Worm (Caenorhabditis elegans) whole organism, late embryonic: ENCODE data around the gene nhr-127.

Experiments used
- C38D4.7 ChIP-seq: fragments of 200-800 bp; sonication (Bioruptor generic); optimal IDR thresholded peaks from 2 replicates; lab custom pipeline; 2018; ENCODE audit warnings: mild to moderate bottlenecking, missing genetic modification characterization, moderate library complexity, missing compliant biosample characterization
- Y22D7AL.16 ChIP-seq: sonication (generic microtip); optimal IDR thresholded peaks from 2 replicates; lab custom pipeline; 2016; ENCODE audit warnings: missing genetic modification characterization, missing compliant biosample characterization
- ahr-1 ChIP-seq: sonication (generic microtip); optimal IDR thresholded peaks from 2 replicates; lab custom pipeline; 2016; ENCODE audit warnings: missing genetic modification characterization, missing compliant biosample characterization
- ama-1 ChIP-seq: fragments of 150-350 bp; optimal IDR thresholded peaks from 2 replicates; lab custom pipeline; 2014
- ceh-14 ChIP-seq: sonication (generic microtip); optimal IDR thresholded peaks from 2 replicates; lab custom pipeline; 2016; ENCODE audit warnings: missing genotype, missing genetic modification characterization, missing compliant biosample characterization
- ceh-18 ChIP-seq: sonication (generic microtip); optimal IDR thresholded peaks from 2 replicates; lab custom pipeline; 2016; ENCODE audit warnings: missing genetic modification characterization, missing compliant biosample characterization
- ceh-19 ChIP-seq: fragments of 200-800 bp; sonication (Bioruptor generic); optimal IDR thresholded peaks from 2 replicates; lab custom pipeline; 2018; ENCODE audit warnings: mild to moderate bottlenecking, missing genetic modification characterization, missing compliant biosample characterization
- ceh-22 ChIP-seq: sonication (generic microtip); optimal IDR thresholded peaks from 2 replicates; lab custom pipeline; 2017; ENCODE audit warnings: missing biosample characterization, missing genetic modification characterization
- ceh-30 ChIP-seq: fragments of 150-350 bp; optimal IDR thresholded peaks from 2 replicates; lab custom pipeline; 2014; ENCODE audit warnings: missing biosample characterization, missing genetic modification characterization
- ceh-45 ChIP-seq: fragments of 200-800 bp; sonication (Bioruptor generic); IDR thresholded peaks from 2 replicates; pipeline ENCODE4 v1.3.6; 2022; ENCODE audit warnings: missing genetic modification reagents, missing genetic modification characterization, missing compliant biosample characterization
- che-1 ChIP-seq: sonication (generic microtip); optimal IDR thresholded peaks from 2 replicates; lab custom pipeline; 2016; ENCODE audit warnings: mild to moderate bottlenecking, missing genetic modification characterization, missing compliant biosample characterization
- dmd-4 ChIP-seq: sonication (generic microtip); optimal IDR thresholded peaks from 2 replicates; lab custom pipeline; 2016; ENCODE audit warnings: borderline replicate concordance, missing genetic modification characterization, missing compliant biosample characterization
- dve-1 ChIP-seq: sonication (generic microtip); optimal IDR thresholded peaks from 2 replicates; lab custom pipeline; 2017; ENCODE audit warnings: antibody characterized with exemption, mild to moderate bottlenecking, missing genetic modification characterization, missing compliant biosample characterization
- elt-2 ChIP-seq: sonication (generic microtip); optimal IDR thresholded peaks from 2 replicates; lab custom pipeline; 2016; ENCODE audit warnings: missing genetic modification reagents, missing genetic modification characterization, missing compliant biosample characterization
- elt-4 ChIP-seq: sonication (generic microtip); optimal IDR thresholded peaks from 2 replicates; lab custom pipeline; 2016; ENCODE audit warnings: missing genetic modification characterization, missing compliant biosample characterization
- ets-4 ChIP-seq: sonication (generic microtip); optimal IDR thresholded peaks from 2 replicates; lab custom pipeline; 2016; ENCODE audit warnings: missing genetic modification characterization, missing compliant biosample characterization
- eyg-1 ChIP-seq: sonication (generic microtip); optimal IDR thresholded peaks from 2 replicates; lab custom pipeline; 2016; ENCODE audit warnings: missing genotype, missing genetic modification characterization, missing compliant biosample characterization
- fax-1 ChIP-seq: sonication (generic microtip); optimal IDR thresholded peaks from 2 replicates; lab custom pipeline; 2016; ENCODE audit warnings: missing genotype, missing genetic modification characterization, missing compliant biosample characterization
- fkh-10 ChIP-seq: fragments of 150-350 bp; optimal IDR thresholded peaks from 2 replicates; lab custom pipeline; 2014; ENCODE audit warnings: missing biosample characterization, missing genetic modification reagents, missing genetic modification characterization
- fkh-6 ChIP-seq: sonication (generic microtip); optimal IDR thresholded peaks from 2 replicates; lab custom pipeline; 2016; ENCODE audit warnings: missing genetic modification characterization, missing compliant biosample characterization
- gmeb-2 ChIP-seq: sonication (generic microtip); optimal IDR thresholded peaks from 2 replicates; lab custom pipeline; 2016; ENCODE audit warnings: missing genetic modification characterization, inconsistent platforms, missing compliant biosample characterization
- hlh-13 ChIP-seq: fragments of 200-800 bp; sonication (Bioruptor generic); optimal IDR thresholded peaks from 2 replicates; lab custom pipeline; 2018; ENCODE audit warnings: mild to moderate bottlenecking, missing genetic modification characterization, missing compliant biosample characterization
- hlh-15 ChIP-seq: sonication (generic microtip); optimal IDR thresholded peaks from 2 replicates; lab custom pipeline; 2016; ENCODE audit warnings: missing genetic modification characterization, missing compliant biosample characterization
- hlh-30 ChIP-seq: sonication (generic microtip); optimal IDR thresholded peaks from 2 replicates; lab custom pipeline; 2017; ENCODE audit warnings: antibody characterized with exemption, missing genetic modification characterization, missing compliant biosample characterization; ENCODE audit not compliant: insufficient read depth
- hlh-8 ChIP-seq: sonication (generic microtip); optimal IDR thresholded peaks from 2 replicates; lab custom pipeline; 2016; ENCODE audit warnings: missing genotype, missing genetic modification characterization, missing compliant biosample characterization
- lim-6 ChIP-seq: sonication (generic microtip); optimal IDR thresholded peaks from 2 replicates; lab custom pipeline; 2016; ENCODE audit warnings: missing genetic modification characterization, missing compliant biosample characterization
- mec-3 ChIP-seq: sonication (generic microtip); optimal IDR thresholded peaks from 2 replicates; lab custom pipeline; 2016; ENCODE audit warnings: borderline replicate concordance, missing genetic modification characterization, missing compliant biosample characterization
- nfya-1 ChIP-seq: sonication (generic microtip); optimal IDR thresholded peaks from 2 replicates; lab custom pipeline; 2017; ENCODE audit warnings: missing genetic modification characterization, mild to moderate bottlenecking, missing compliant biosample characterization, antibody characterized with exemption, moderate library complexity
- nhr-232 ChIP-seq: sonication (generic microtip); optimal IDR thresholded peaks from 2 replicates; lab custom pipeline; 2016; ENCODE audit warnings: missing genetic modification characterization, missing compliant biosample characterization
- pat-9 ChIP-seq: fragments of 200-800 bp; sonication (Bioruptor generic); optimal IDR thresholded peaks from 2 replicates; lab custom pipeline; 2018; ENCODE audit warnings: mild to moderate bottlenecking, missing genetic modification characterization, moderate library complexity, missing compliant biosample characterization
- pha-2 ChIP-seq: sonication (generic microtip); optimal IDR thresholded peaks from 2 replicates; lab custom pipeline; 2017; ENCODE audit warnings: mild to moderate bottlenecking, missing genetic modification characterization, missing compliant biosample characterization
- sdc-2 ChIP-seq: sonication (generic microtip); optimal IDR thresholded peaks from 2 replicates; lab custom pipeline; 2016; ENCODE audit warnings: missing genotype, missing genetic modification characterization, missing compliant biosample characterization
- sox-4 ChIP-seq: sonication (generic microtip); optimal IDR thresholded peaks from 2 replicates; lab custom pipeline; 2017; ENCODE audit warnings: mild to moderate bottlenecking, missing genetic modification characterization, inconsistent platforms, missing compliant biosample characterization
- syd-9 ChIP-seq: sonication (generic microtip); optimal IDR thresholded peaks from 2 replicates; lab custom pipeline; 2016; ENCODE audit warnings: mild to moderate bottlenecking, missing genetic modification characterization, moderate library complexity, missing compliant biosample characterization
- unc-3 ChIP-seq, 2 experiments: fragments of 200-800 bp in 1 of 2; sonication (Bioruptor generic) in 1 of 2; sonication (generic microtip) in 1 of 2; conservative IDR thresholded peaks in 1 of 2; optimal IDR thresholded peaks in 1 of 2; 2 replicates each; pipeline versions ENCODE4 v1.3.6 to Lab custom; 2016 to 2022; ENCODE audit warnings: missing compliant biosample characterization in 2 of 2, missing genetic modification characterization in 2 of 2, missing genetic modification reagents in 1 of 2
- unc-42 ChIP-seq: sonication (generic microtip); optimal IDR thresholded peaks from 2 replicates; lab custom pipeline; 2016; ENCODE audit warnings: missing genotype, missing genetic modification characterization, missing compliant biosample characterization
- zip-5 ChIP-seq: sonication (generic microtip); optimal IDR thresholded peaks from 2 replicates; lab custom pipeline; 2016; ENCODE audit warnings: missing genetic modification characterization, missing compliant biosample characterization

The nhr-127 gene

ce11 chrV:16229896-16230295 is 29.9 kb upstream of the nhr-127 start, which contains the start of the genes F21H7.2 and F21H7.12:
Gene F21H7.2, minus strand, starts transcription at chrV:16229996.
Gene F21H7.12, plus strand, starts transcription at chrV:16230165.
- TF ChIP-seq ets-4 (tag; lab: Kevin White, UChicago) (no peak), sox-4 (no peak), lim-6 (no peak), syd-9 (tag; lab: Kevin White, UChicago) (no peak), hlh-15 (tag; lab: Kevin White, UChicago) (no peak), elt-4 (tag; lab: Kevin White, UChicago) (no peak), ceh-45 (GFP tag; lab: Robert Waterston, UW) (no peak), fax-1 (tag; lab: Kevin White, UChicago) (no peak)

ce11 chrV:16232180-16232579 is 27.6 kb upstream of the nhr-127 start, which contains the start of gene gst-22:
Gene gst-22, minus strand, starts transcription at chrV:16232282.
- TF ChIP-seq fkh-10 (GFP tag; lab: Kevin White, UChicago) (no peak), elt-2 (tag; lab: Kevin White, UChicago) (peak; percentile 86)

ce11 chrV:16233624-16234023 is 26.2 kb upstream of the nhr-127 start, which contains the start of gene clec-233:
Gene clec-233, plus strand, starts transcription at chrV:16233924.
- TF ChIP-seq sdc-2 (tag; lab: Kevin White, UChicago) (no peak), ceh-30 (no peak), hlh-15 (tag; lab: Kevin White, UChicago) (no peak), gmeb-2 (tag; lab: Kevin White, UChicago) (no peak), pha-2 (tag; lab: Kevin White, UChicago) (no peak), nhr-232 (tag; lab: Kevin White, UChicago) (no peak), sox-4 (no peak)
- TF ChIP-seq, all 69 proteins: peak for 0

ce11 chrV:16235135-16235534 is 24.6 kb upstream of the nhr-127 start, which contains the start of gene F21H7.3:
Gene F21H7.3, minus strand, starts transcription at chrV:16235235.
- TF ChIP-seq che-1 (tag; lab: Kevin White, UChicago) (no peak), fkh-6 (no peak), sox-4 (no peak), dmd-4 (tag; lab: Kevin White, UChicago) (no peak), ama-1 (lab: Kevin White, UChicago) (no peak), ceh-14 (tag; lab: Kevin White, UChicago) (no peak), ahr-1 (tag; lab: Kevin White, UChicago) (no peak), ceh-19 (GFP tag; lab: Kevin White, UChicago) (no peak), ceh-30 (no peak), C38D4.7 (GFP tag; lab: Kevin White, UChicago) (no peak), ceh-22 (no peak), eyg-1 (no peak), unc-42 (tag; lab: Kevin White, UChicago) (no peak)

- no peak for TF ChIP-seq hlh-13
- TF ChIP-seq zip-5 (tag; lab: Kevin White, UChicago): no peak
- no peak for TF ChIP-seq pat-9 (tag; lab: Kevin White, UChicago)
- TF ChIP-seq unc-3 (GFP tag; conservative IDR thresholded peaks at IDR 0.05; lab: Robert Waterston, UW): no peak
- no peak for TF ChIP-seq unc-3 (tag; optimal IDR thresholded peaks at IDR 0.05; lab: Kevin White, UChicago)
- no peak for TF ChIP-seq ceh-18 (tag; lab: Kevin White, UChicago)
- TF ChIP-seq, all 69 proteins: peak for 0
Measured at ce11 chrV:16235647-16236046, 24.1 kb upstream of the nhr-127 start, which contains the start of gene srh-98. Gene srh-98, minus strand, starts transcription at chrV:16235747.

- TF ChIP-seq hlh-30 (no peak), ceh-18 (tag; lab: Kevin White, UChicago) (no peak), nfya-1 (tag; lab: Kevin White, UChicago) (no peak), Y22D7AL.16 (tag; lab: Kevin White, UChicago) (no peak), nhr-232 (tag; lab: Kevin White, UChicago) (no peak), mec-3 (tag; lab: Kevin White, UChicago) (no peak), ceh-45 (GFP tag; lab: Robert Waterston, UW) (no peak), fkh-6 (no peak), hlh-8 (tag; lab: Kevin White, UChicago) (no peak), syd-9 (tag; lab: Kevin White, UChicago) (no peak), gmeb-2 (tag; lab: Kevin White, UChicago) (no peak), dve-1 (tag; lab: Kevin White, UChicago) (no peak), ceh-14 (tag; lab: Kevin White, UChicago) (no peak)
Measured at ce11 chrV:16237223-16237622, 22.6 kb upstream of the nhr-127 start, which contains the start of gene F21H7.5. Gene F21H7.5, plus strand, starts transcription at chrV:16237523.
